Worm (Caenorhabditis elegans) whole organism, L1 larva: ENCODE data around the gene uggt-1.
A peak's percentile ranks its signal among the peaks of the same experiment; 100 is the strongest.

ENCODE experiments used
- C04F5.9 ChIP-seq: sonication (generic microtip); optimal IDR thresholded peaks from 2 replicates; lab custom pipeline; 2016; ENCODE audit warnings: missing genetic modification characterization, missing compliant biosample characterization
- C34B4.2 ChIP-seq: sonication (generic microtip); optimal IDR thresholded peaks from 2 replicates; lab custom pipeline; 2017; ENCODE audit warnings: mild to moderate bottlenecking, missing genetic modification characterization, missing compliant biosample characterization
- F16B12.6 ChIP-seq: fragments of 150-350 bp; optimal IDR thresholded peaks from 2 replicates; lab custom pipeline; 2014; ENCODE audit warnings: missing biosample characterization, missing genetic modification characterization
- aha-1 ChIP-seq: fragments of 150-350 bp; optimal IDR thresholded peaks from 2 replicates; lab custom pipeline; 2014; ENCODE audit warnings: missing biosample characterization, missing genetic modification characterization
- alr-1 ChIP-seq: fragments of 200-800 bp; sonication (Bioruptor generic); optimal IDR thresholded peaks from 2 replicates; lab custom pipeline; 2018; ENCODE audit warnings: borderline replicate concordance, mild to moderate bottlenecking, missing genetic modification characterization, missing compliant biosample characterization
- blmp-1 ChIP-seq: fragments of 150-350 bp; optimal IDR thresholded peaks from 2 replicates; lab custom pipeline; 2014; ENCODE audit warnings: missing biosample characterization, missing genetic modification characterization
- ceh-63 ChIP-seq: fragments of 200-800 bp; sonication (Bioruptor generic); optimal IDR thresholded peaks from 2 replicates; lab custom pipeline; 2018; ENCODE audit warnings: mild to moderate bottlenecking, missing genetic modification characterization, missing compliant biosample characterization
- ceh-8 ChIP-seq: fragments of 200-800 bp; sonication (Bioruptor generic); optimal IDR thresholded peaks from 2 replicates; lab custom pipeline; 2018; ENCODE audit warnings: mild to moderate bottlenecking, missing genetic modification characterization, moderate library complexity, missing compliant biosample characterization
- ceh-82 ChIP-seq, 3 experiments: fragments of 150-350 bp in 1 of 3; sonication (generic microtip) in 2 of 3; optimal IDR thresholded peaks; 2 replicates each; lab custom pipeline; 2014 to 2017; ENCODE audit warnings: missing biosample characterization in 3 of 3, missing genetic modification characterization in 3 of 3
- ceh-88 ChIP-seq: fragments of 200-800 bp; sonication (Bioruptor generic); IDR thresholded peaks from 2 replicates; pipeline ENCODE4 v1.3.6; 2022; ENCODE audit warnings: missing genetic modification characterization, missing compliant biosample characterization
- ces-1 ChIP-seq: fragments of 150-350 bp; optimal IDR thresholded peaks from 2 replicates; lab custom pipeline; 2014; ENCODE audit warnings: missing biosample characterization, missing genetic modification reagents, missing genetic modification characterization
- dpl-1 ChIP-seq, 3 experiments: fragments of 150-350 bp in 2 of 3; sonication (generic microtip) in 1 of 3; optimal IDR thresholded peaks; 2 replicates each; lab custom pipeline; 2014 to 2017; ENCODE audit warnings: missing biosample characterization in 3 of 3, missing genetic modification characterization in 3 of 3, missing genetic modification reagents in 3 of 3
- dsc-1 ChIP-seq: sonication (generic microtip); optimal IDR thresholded peaks from 2 replicates; lab custom pipeline; 2016; ENCODE audit warnings: mild to moderate bottlenecking, missing genetic modification characterization, missing compliant biosample characterization
- efl-1 ChIP-seq, 4 experiments: fragments of 150-350 bp; optimal IDR thresholded peaks in 3 of 4; peaks in 1 of 4; 1 replicate in 1 of 4; 2 replicates in 3 of 4; lab custom pipeline; 2014; ENCODE audit warnings: missing biosample characterization in 2 of 4, missing genetic modification characterization in 2 of 4, missing genetic modification reagents in 2 of 4
- egl-13 ChIP-seq: sonication (generic microtip); optimal IDR thresholded peaks from 2 replicates; lab custom pipeline; 2016; ENCODE audit warnings: missing genotype, missing genetic modification reagents, missing genetic modification characterization, missing compliant biosample characterization
- egl-27 ChIP-seq, 2 experiments: fragments of 150-350 bp in 1 of 2; sonication (generic microtip); optimal IDR thresholded peaks; 3 replicates each; lab custom pipeline; 2017 to 2018; ENCODE audit warnings: missing biosample characterization in 2 of 2, missing genetic modification characterization in 2 of 2, missing genetic modification reagents in 2 of 2
- elt-3 ChIP-seq, 6 experiments: fragments of 150-350 bp in 1 of 6; sonication (generic microtip); optimal IDR thresholded peaks; 2 replicates each; lab custom pipeline; 2017 to 2018; ENCODE audit warnings: missing biosample characterization in 6 of 6, missing genetic modification characterization in 6 of 6, inconsistent platforms in 1 of 6
- fkh-10 ChIP-seq: sonication (generic microtip); optimal IDR thresholded peaks from 2 replicates; lab custom pipeline; 2017; ENCODE audit warnings: missing biosample characterization, missing genetic modification reagents, missing genetic modification characterization
- fkh-4 ChIP-seq: sonication (generic microtip); optimal IDR thresholded peaks from 2 replicates; lab custom pipeline; 2016; ENCODE audit warnings: missing compliant biosample characterization, missing genetic modification characterization, borderline replicate concordance
- hlh-17 ChIP-seq: fragments of 200-800 bp; sonication (Bioruptor generic); optimal IDR thresholded peaks from 2 replicates; lab custom pipeline; 2018; ENCODE audit warnings: missing genetic modification characterization, mild to moderate bottlenecking, missing compliant biosample characterization, moderate library complexity, borderline replicate concordance
- hlh-4 ChIP-seq: sonication (generic microtip); optimal IDR thresholded peaks from 2 replicates; lab custom pipeline; 2016; ENCODE audit warnings: mild to moderate bottlenecking, missing genetic modification characterization, missing compliant biosample characterization
- hpl-2 ChIP-seq: fragments of 150-350 bp; optimal IDR thresholded peaks from 2 replicates; lab custom pipeline; 2014; ENCODE audit warnings: missing biosample characterization, missing genetic modification reagents, missing genetic modification characterization
- irx-1 ChIP-seq: sonication (generic microtip); optimal IDR thresholded peaks from 2 replicates; lab custom pipeline; 2016; ENCODE audit warnings: missing genetic modification characterization, missing compliant biosample characterization
- lin-13 ChIP-seq: fragments of 150-350 bp; optimal IDR thresholded peaks from 2 replicates; lab custom pipeline; 2014; ENCODE audit warnings: missing biosample characterization, missing genetic modification reagents, missing genetic modification characterization
- lin-15B ChIP-seq: fragments of 150-350 bp; sonication (generic microtip); optimal IDR thresholded peaks from 3 replicates; lab custom pipeline; 2014; ENCODE audit warnings: missing biosample characterization, missing genetic modification characterization
- lin-35 ChIP-seq, 2 experiments: fragments of 150-350 bp; optimal IDR thresholded peaks; 2 replicates each; lab custom pipeline; 2014; ENCODE audit warnings: missing biosample characterization in 2 of 2, missing genetic modification characterization in 2 of 2, missing genetic modification reagents in 2 of 2
- lin-39 ChIP-seq: fragments of 150-350 bp; optimal IDR thresholded peaks from 2 replicates; lab custom pipeline; 2014; ENCODE audit warnings: missing biosample characterization, missing genetic modification reagents, missing genetic modification characterization
- lir-3 ChIP-seq: sonication (generic microtip); optimal IDR thresholded peaks from 2 replicates; lab custom pipeline; 2016; ENCODE audit warnings: mild to moderate bottlenecking, missing genetic modification characterization, moderate library complexity, missing compliant biosample characterization; ENCODE audit not compliant: poor library complexity
- mef-2 ChIP-seq: fragments of 150-350 bp; optimal IDR thresholded peaks from 2 replicates; lab custom pipeline; 2014; ENCODE audit warnings: missing biosample characterization, missing genetic modification characterization
- mep-1 ChIP-seq: fragments of 150-350 bp; optimal IDR thresholded peaks from 2 replicates; lab custom pipeline; 2014; ENCODE audit warnings: missing biosample characterization, missing genetic modification characterization
- nhr-11 ChIP-seq: fragments of 150-350 bp; optimal IDR thresholded peaks from 2 replicates; lab custom pipeline; 2014; ENCODE audit warnings: missing biosample characterization, missing genetic modification characterization
- nhr-12 ChIP-seq: sonication (generic microtip); optimal IDR thresholded peaks from 2 replicates; lab custom pipeline; 2017; ENCODE audit warnings: missing biosample characterization, missing genetic modification characterization
- nhr-20 ChIP-seq: sonication (generic microtip); optimal IDR thresholded peaks from 2 replicates; lab custom pipeline; 2016; ENCODE audit warnings: mild to moderate bottlenecking, missing genetic modification characterization, missing compliant biosample characterization
- nhr-237 ChIP-seq: fragments of 150-350 bp; optimal IDR thresholded peaks from 2 replicates; lab custom pipeline; 2014; ENCODE audit warnings: missing biosample characterization, missing genetic modification characterization
- nhr-28 ChIP-seq: fragments of 150-350 bp; optimal IDR thresholded peaks from 2 replicates; lab custom pipeline; 2014; ENCODE audit warnings: missing biosample characterization, missing genetic modification characterization
- nhr-71 ChIP-seq: sonication (generic microtip); optimal IDR thresholded peaks from 2 replicates; lab custom pipeline; 2016; ENCODE audit warnings: mild to moderate bottlenecking, missing genetic modification characterization, moderate library complexity, missing compliant biosample characterization
- nhr-76 ChIP-seq: sonication (generic microtip); optimal IDR thresholded peaks from 2 replicates; lab custom pipeline; 2017; ENCODE audit warnings: missing biosample characterization, missing genetic modification characterization
- nhr-85 ChIP-seq: sonication (generic microtip); peaks from one replicate; lab custom pipeline; 2016; ENCODE audit warnings: missing genetic modification characterization, inconsistent platforms, missing compliant biosample characterization
- pag-3 ChIP-seq: sonication (generic microtip); optimal IDR thresholded peaks from 2 replicates; lab custom pipeline; 2017; ENCODE audit warnings: missing genetic modification characterization, mild to moderate bottlenecking, missing compliant biosample characterization, antibody characterized with exemption, borderline replicate concordance; ENCODE audit not compliant: insufficient read depth
- pax-3 ChIP-seq: fragments of 200-800 bp; sonication (Bioruptor generic); optimal IDR thresholded peaks from 2 replicates; lab custom pipeline; 2018; ENCODE audit warnings: mild to moderate bottlenecking, missing genetic modification characterization, moderate library complexity, missing compliant biosample characterization
- pqm-1 ChIP-seq: sonication (generic microtip); optimal IDR thresholded peaks from 3 replicates; lab custom pipeline; 2017; ENCODE audit warnings: missing biosample characterization, missing genetic modification characterization
- skn-1 ChIP-seq: fragments of 150-350 bp; optimal IDR thresholded peaks from 2 replicates; lab custom pipeline; 2014; ENCODE audit warnings: missing biosample characterization, missing genetic modification characterization
- snu-23 ChIP-seq: sonication (generic microtip); optimal IDR thresholded peaks from 2 replicates; lab custom pipeline; 2016; ENCODE audit warnings: missing genetic modification characterization, missing compliant biosample characterization
- sox-4 ChIP-seq: sonication (generic microtip); optimal IDR thresholded peaks from 2 replicates; lab custom pipeline; 2016; ENCODE audit warnings: missing genetic modification characterization, missing compliant biosample characterization
- sptf-1 ChIP-seq: fragments of 150-350 bp; optimal IDR thresholded peaks from 2 replicates; lab custom pipeline; 2014; ENCODE audit warnings: missing biosample characterization, missing genetic modification characterization
- swsn-7 ChIP-seq: sonication (generic microtip); optimal IDR thresholded peaks from 2 replicates; lab custom pipeline; 2016; ENCODE audit warnings: missing genetic modification characterization, missing compliant biosample characterization
- unc-130 ChIP-seq: fragments of 150-350 bp; optimal IDR thresholded peaks from 2 replicates; lab custom pipeline; 2017; ENCODE audit warnings: missing biosample characterization, missing genetic modification characterization, inconsistent platforms
- unc-62 ChIP-seq: fragments of 150-350 bp; optimal IDR thresholded peaks from 2 replicates; lab custom pipeline; 2014; ENCODE audit warnings: missing biosample characterization, missing genetic modification reagents, missing genetic modification characterization
- unc-98 ChIP-seq: fragments of 200-800 bp; sonication (Bioruptor generic); IDR thresholded peaks from 2 replicates; pipeline ENCODE4 v1.3.6; 2022; ENCODE audit warnings: missing genetic modification characterization, missing compliant biosample characterization
- vab-15 ChIP-seq: sonication (generic microtip); optimal IDR thresholded peaks from 2 replicates; lab custom pipeline; 2017; ENCODE audit warnings: missing genotype, mild to moderate bottlenecking, missing genetic modification characterization, missing compliant biosample characterization
- xbp-1 ChIP-seq: sonication (generic microtip); optimal IDR thresholded peaks from 2 replicates; lab custom pipeline; 2016; ENCODE audit warnings: missing genetic modification characterization, missing compliant biosample characterization
- zip-4 ChIP-seq: fragments of 200-800 bp; sonication (Bioruptor generic); optimal IDR thresholded peaks from 2 replicates; lab custom pipeline; 2018; ENCODE audit warnings: mild to moderate bottlenecking, missing genetic modification characterization, moderate library complexity, missing compliant biosample characterization

The uggt-1 gene

DNA sequence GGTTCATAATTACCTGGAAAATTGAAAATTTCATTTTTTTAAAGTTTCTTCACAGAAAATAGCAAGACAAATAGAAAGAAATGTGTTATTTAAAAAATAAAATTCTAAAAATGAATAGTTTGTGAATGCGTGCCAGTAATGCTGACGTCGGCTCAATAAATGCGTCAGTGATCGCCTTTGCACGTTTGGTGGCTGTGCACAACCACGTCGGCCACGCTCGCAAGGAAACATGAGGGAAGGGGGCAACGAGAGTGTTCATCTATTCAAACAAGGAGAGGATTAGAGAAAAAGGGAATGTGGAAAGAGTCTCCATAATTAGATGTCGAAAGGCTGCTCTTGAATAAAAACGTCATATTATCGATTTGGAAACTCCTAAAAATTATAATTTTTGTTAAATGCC lies at the start of gene uggt-1:
Gene uggt-1 (minus strand): TSS at position 13 of the 400 bp plus-strand sequence.
- TF ChIP-seq nhr-85 (tag; lab: Kevin White, UChicago) = peak; percentile 88
- TF ChIP-seq ceh-88 (GFP tag; lab: Robert Waterston, UW) = peak; percentile 64; the same call in 1 of the 2 replicates
- TF ChIP-seq pqm-1 = no peak
- TF ChIP-seq pag-3 (tag; lab: Kevin White, UChicago) = no peak
- TF ChIP-seq mep-1 (tag; lab: Kevin White, UChicago) = peak; percentile 95
- peak; percentile 93 for TF ChIP-seq ceh-8
- no peak for TF ChIP-seq unc-62
- no peak for TF ChIP-seq hlh-17
- TF ChIP-seq ceh-63 (GFP tag; lab: Kevin White, UChicago) = no peak
- TF ChIP-seq ces-1 (GFP tag; lab: Kevin White, UChicago) = no peak
- peak; percentile 75 for TF ChIP-seq zip-4 (GFP tag; lab: Kevin White, UChicago)
- TF ChIP-seq xbp-1 (tag; lab: Kevin White, UChicago) = peak; percentile 99
- TF ChIP-seq F16B12.6 (tag; lab: Kevin White, UChicago) = peak; percentile 63
- TF ChIP-seq C34B4.2 = no peak
- peak; percentile 67 for TF ChIP-seq mef-2 (tag; lab: Kevin White, UChicago)
- peak; percentile 73 for TF ChIP-seq nhr-237 (tag; lab: Kevin White, UChicago)
- peak; percentile 82 for TF ChIP-seq pax-3 (tag; lab: Kevin White, UChicago)
- peak; percentile 96 for TF ChIP-seq nhr-71 (tag; lab: Kevin White, UChicago)
- TF ChIP-seq C04F5.9 (tag; lab: Kevin White, UChicago) = peak; percentile 44
- no peak for TF ChIP-seq alr-1 (tag; lab: Kevin White, UChicago)
- peak; percentile 91 for TF ChIP-seq skn-1
- TF ChIP-seq nhr-20 (tag; lab: Kevin White, UChicago) = peak; percentile 94
- peak; percentile 91 for TF ChIP-seq egl-13
- peak; percentile 92 for TF ChIP-seq dsc-1
- peak; percentile 73 to 76 for TF ChIP-seq efl-1 (optimal IDR thresholded peaks at IDR 0.05; lab: Kevin White, UChicago)
- peak; percentile 65 to 95 for TF ChIP-seq efl-1 (GFP tag; optimal IDR thresholded peaks at IDR 0.05 in 1 of 2; lab: Kevin White, UChicago)
- no peak for TF ChIP-seq nhr-12 (tag; lab: Kevin White, UChicago)
- TF ChIP-seq egl-27 (tag; optimal IDR thresholded peaks at IDR 0.05; lab: Kevin White, UChicago) = peak; percentile 30 to 48
- TF ChIP-seq fkh-4 (tag; lab: Kevin White, UChicago) = peak; percentile 18
- peak; percentile 68 for TF ChIP-seq lir-3 (tag; lab: Kevin White, UChicago)
- no peak for TF ChIP-seq unc-98 (GFP tag; lab: Robert Waterston, UW)
- peak; percentile 78 for TF ChIP-seq irx-1 (tag; lab: Kevin White, UChicago)
- no peak for TF ChIP-seq nhr-76 (tag; lab: Kevin White, UChicago)
- peak; percentile 93 for TF ChIP-seq lin-13
- TF ChIP-seq fkh-10 (GFP tag; lab: Kevin White, UChicago) = peak; percentile 91
- TF ChIP-seq ceh-82 (tag; optimal IDR thresholded peaks at IDR 0.05; lab: Kevin White, UChicago) = peak; percentile 85 to 91 (median 89)
- peak; percentile 96 for TF ChIP-seq swsn-7 (tag; lab: Kevin White, UChicago)
- TF ChIP-seq lin-39 (tag; lab: Kevin White, UChicago) = peak; percentile 61
- no peak for TF ChIP-seq blmp-1 (tag; lab: Kevin White, UChicago)
- peak; percentile 82 for TF ChIP-seq unc-130
- TF ChIP-seq elt-3 (tag; optimal IDR thresholded peaks at IDR 0.05; lab: Kevin White, UChicago) = peak in 2 of 6 experiments; percentile 31 to 37
- TF ChIP-seq aha-1 (tag; lab: Kevin White, UChicago) = peak; percentile 78
- TF ChIP-seq lin-35 (GFP tag; optimal IDR thresholded peaks at IDR 0.05; lab: Kevin White, UChicago) = peak; percentile 75 to 84
- TF ChIP-seq hlh-4 (tag; lab: Kevin White, UChicago) = no peak
- peak; percentile 70 to 76 (median 75) for TF ChIP-seq dpl-1 (GFP tag; optimal IDR thresholded peaks at IDR 0.05; lab: Kevin White, UChicago)
- TF ChIP-seq snu-23 (GFP tag; lab: Kevin White, UChicago) = peak; percentile 94
- TF ChIP-seq sptf-1 (tag; lab: Kevin White, UChicago) = no peak
- TF ChIP-seq nhr-28 (tag; lab: Kevin White, UChicago) = no peak
- peak; percentile 63 for TF ChIP-seq nhr-11 (tag; lab: Kevin White, UChicago)
- peak; percentile 83 for TF ChIP-seq sox-4 (tag; lab: Kevin White, UChicago)
- peak; percentile 71 for TF ChIP-seq hpl-2 (GFP tag; lab: Kevin White, UChicago)
- TF ChIP-seq vab-15 (tag; lab: Kevin White, UChicago) = no peak
- TF ChIP-seq lin-15B = peak; percentile 44
